Fruit fly (Drosophila melanogaster): ENCODE measurements around the gene Peritrophin-15b.

The Peritrophin-15b gene

dm6 chr2L:8394840-8395239, at the start of gene Peritrophin-15b:
Gene Peritrophin-15b (minus strand): TSS chr2L:8394940.
- TF ChIP-seq cnc (optimal IDR thresholded peaks at IDR 0.05) = no peak
- no peak for TF ChIP-seq CG12768 (GFP tag; optimal IDR thresholded peaks at IDR 0.05)

- no peak for TF ChIP-seq CG11617 (GFP tag; optimal IDR thresholded peaks at IDR 0.05)
- no peak for TF ChIP-seq toe (GFP tag; optimal IDR thresholded peaks at IDR 0.05)
- TF ChIP-seq CG7101 (tag; optimal IDR thresholded peaks at IDR 0.05) = no peak
- no peak for TF ChIP-seq pad (GFP tag; optimal IDR thresholded peaks at IDR 0.05)
- TF ChIP-seq bab1 (GFP tag; optimal IDR thresholded peaks at IDR 0.05) = no peak
- no peak for TF ChIP-seq CG5204 (GFP tag; optimal IDR thresholded peaks at IDR 0.05)
- TF ChIP-seq cic (GFP tag; optimal IDR thresholded peaks at IDR 0.05) = no peak
- TF ChIP-seq tj (GFP tag; optimal IDR thresholded peaks at IDR 0.05) = no peak
- no peak for TF ChIP-seq kay (GFP tag; ENCODE audit: borderline replicate concordance)
- TF ChIP-seq CG1620 (GFP tag; optimal IDR thresholded peaks at IDR 0.05) = no peak
- no peak for TF ChIP-seq Crg-1 (GFP tag; optimal IDR thresholded peaks at IDR 0.05)
- no peak for TF ChIP-seq CG7045 (GFP tag; optimal IDR thresholded peaks at IDR 0.05)
- no peak for TF ChIP-seq Hr96 (GFP tag; optimal IDR thresholded peaks at IDR 0.05)
- no peak for TF ChIP-seq CG12768 (GFP tag; optimal IDR thresholded peaks at IDR 0.05)
Measured at dm6 chr2L:8442147-8442546, 47.4 kb upstream of the Peritrophin-15b start, which contains the start of gene CG31897. Gene CG31897 (plus strand): TSS chr2L:8442447.

DNA sequence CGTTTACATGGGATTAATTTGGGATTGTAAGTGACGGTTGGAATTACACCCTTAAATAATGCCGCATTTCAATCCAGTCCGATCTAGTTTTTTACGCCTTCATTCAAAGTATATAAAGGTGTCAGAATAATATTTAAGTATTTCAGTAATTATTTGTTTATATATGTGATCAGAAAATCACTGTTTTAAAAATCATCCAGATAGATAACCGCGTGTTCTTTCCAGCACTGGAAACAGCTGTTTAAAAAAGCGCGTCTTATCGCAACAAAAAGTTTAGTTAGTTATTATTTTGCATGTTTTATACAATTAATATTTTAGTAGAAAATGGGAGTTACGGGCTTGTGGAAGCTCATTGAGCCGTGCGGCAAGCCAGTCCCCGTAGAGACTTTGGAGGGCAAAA, 43.3 kb upstream of the Peritrophin-15b start, which contains the start of gene mus201:
Gene mus201, plus strand, starts transcription at position 118 of the 400 bp plus-strand sequence.
- TF ChIP-seq Hr96 (GFP tag; optimal IDR thresholded peaks at IDR 0.05) (no peak), pad (GFP tag; optimal IDR thresholded peaks at IDR 0.05) (peak; percentile 10), Crg-1 (GFP tag; optimal IDR thresholded peaks at IDR 0.05) (no peak), kay (GFP tag; ENCODE audit: borderline replicate concordance) (peak; percentile 94), Clk (GFP tag; optimal IDR thresholded peaks at IDR 0.05) (no peak), CG14711 (tag; optimal IDR thresholded peaks at IDR 0.05) (peak; percentile 16), CG12768 (GFP tag; optimal IDR thresholded peaks at IDR 0.05) (no peak), ovo (GFP tag; optimal IDR thresholded peaks at IDR 0.05) (no peak), toe (GFP tag; optimal IDR thresholded peaks at IDR 0.05) (no peak), CG5204 (GFP tag; optimal IDR thresholded peaks at IDR 0.05) (no peak), CG7101 (tag; optimal IDR thresholded peaks at IDR 0.05) (no peak), cnc (optimal IDR thresholded peaks at IDR 0.05) (no peak), Mnt (GFP tag; optimal IDR thresholded peaks at IDR 0.05) (no peak), CG1620 (GFP tag; optimal IDR thresholded peaks at IDR 0.05) (peak; percentile 42), CG7045 (GFP tag; optimal IDR thresholded peaks at IDR 0.05) (no peak), CG11617 (GFP tag; optimal IDR thresholded peaks at IDR 0.05) (no peak), CG33017 (tag; optimal IDR thresholded peaks at IDR 0.05) (no peak), cic (GFP tag; optimal IDR thresholded peaks at IDR 0.05) (no peak), bab1 (GFP tag; optimal IDR thresholded peaks at IDR 0.05) (peak; percentile 31), tj (GFP tag; optimal IDR thresholded peaks at IDR 0.05) (no peak)

dm6 chr2L:8437176-8437575, 42.4 kb upstream of the Peritrophin-15b start, which contains the start of the genes D12 and Chrac-14:
Gene D12 (minus strand): TSS chr2L:8437365.
Gene Chrac-14 (plus strand): TSS chr2L:8437405.
- peak; percentile 48 for TF ChIP-seq CG1620 (GFP tag; optimal IDR thresholded peaks at IDR 0.05)
- TF ChIP-seq Crg-1 (GFP tag; optimal IDR thresholded peaks at IDR 0.05) = peak; percentile 23
- TF ChIP-seq CG33017 (tag; optimal IDR thresholded peaks at IDR 0.05) = no peak
- peak; percentile 15 for TF ChIP-seq bab1 (GFP tag; optimal IDR thresholded peaks at IDR 0.05)
- TF ChIP-seq CG7101 (tag; optimal IDR thresholded peaks at IDR 0.05) = peak; percentile 24
- TF ChIP-seq Mnt (GFP tag; optimal IDR thresholded peaks at IDR 0.05) = peak; percentile 65
- peak; percentile 10 for TF ChIP-seq pad (GFP tag; optimal IDR thresholded peaks at IDR 0.05)
- TF ChIP-seq CG12768 (GFP tag; optimal IDR thresholded peaks at IDR 0.05) = no peak

- TF ChIP-seq Hr96 (GFP tag; optimal IDR thresholded peaks at IDR 0.05) (no peak), CG33017 (tag; optimal IDR thresholded peaks at IDR 0.05) (no peak), kay (GFP tag; ENCODE audit: borderline replicate concordance) (no peak), CG11617 (GFP tag; optimal IDR thresholded peaks at IDR 0.05) (no peak), pad (GFP tag; optimal IDR thresholded peaks at IDR 0.05) (peak; percentile 47), CG5204 (GFP tag; optimal IDR thresholded peaks at IDR 0.05) (no peak), CG1620 (GFP tag; optimal IDR thresholded peaks at IDR 0.05) (no peak), CG14711 (tag; optimal IDR thresholded peaks at IDR 0.05) (no peak), ovo (GFP tag; optimal IDR thresholded peaks at IDR 0.05) (peak; percentile 52), bab1 (GFP tag; optimal IDR thresholded peaks at IDR 0.05) (no peak), CG12768 (GFP tag; optimal IDR thresholded peaks at IDR 0.05) (no peak), Mnt (GFP tag; optimal IDR thresholded peaks at IDR 0.05) (no peak), Crg-1 (GFP tag; optimal IDR thresholded peaks at IDR 0.05) (no peak), cnc (optimal IDR thresholded peaks at IDR 0.05) (no peak)
Measured at dm6 chr2L:8433512-8433911, 38.8 kb upstream of the Peritrophin-15b start, which contains the start of gene grk. Gene grk (minus strand): TSS chr2L:8433598.

DNA sequence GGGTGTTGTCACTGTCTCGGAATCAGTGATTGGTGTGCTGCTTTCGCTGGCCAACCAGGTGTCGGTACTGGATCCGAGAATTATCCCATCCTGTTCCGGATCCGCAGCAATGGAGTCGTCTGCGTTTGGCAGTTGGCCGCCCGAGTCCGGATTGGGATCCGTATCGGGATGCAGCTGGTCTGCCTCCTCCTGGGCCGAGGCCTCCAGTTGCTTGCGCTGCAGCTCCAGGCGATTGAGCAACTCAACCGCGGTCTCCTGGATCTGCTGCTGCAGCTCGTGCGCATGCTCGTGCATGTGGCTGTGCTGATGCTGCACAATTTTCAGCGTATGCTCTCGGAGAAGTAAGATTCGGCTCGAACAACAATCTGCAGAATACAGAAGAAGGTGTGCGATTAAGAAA, 37.4 kb upstream of the Peritrophin-15b start:
- TF ChIP-seq CG7101 (tag; optimal IDR thresholded peaks at IDR 0.05) = no peak

- TF ChIP-seq CG7101 (tag; optimal IDR thresholded peaks at IDR 0.05) (no peak), CG7045 (GFP tag; optimal IDR thresholded peaks at IDR 0.05) (no peak)
Measured at dm6 chr2L:8426801-8427200, 32.1 kb upstream of the Peritrophin-15b start.
